Fruit fly (Drosophila melanogaster) whole organism, embryonic: ENCODE data around the gene CG5934.

Experiments used
- Antp ChIP-seq: fragments of 200-800 bp; sonication (Bioruptor generic); optimal IDR thresholded peaks from 3 replicates; lab custom pipeline; 2016; ENCODE audit warnings: missing biosample characterization, missing genetic modification characterization
- Atf3 ChIP-seq: fragments of 200-800 bp; sonication (Bioruptor generic); optimal IDR thresholded peaks from 3 replicates; lab custom pipeline; 2016; ENCODE audit warnings: missing biosample characterization, missing genetic modification characterization
- Blimp-1 ChIP-seq: fragments of 200-800 bp; sonication (Bioruptor generic); optimal IDR thresholded peaks from 3 replicates; lab custom pipeline; 2018; ENCODE audit warnings: missing biosample characterization, missing genetic modification characterization, mild to moderate bottlenecking, moderate library complexity, missing genetic modification reagents
- CG10565 ChIP-seq: fragments of 200-800 bp; sonication (Bioruptor generic); optimal IDR thresholded peaks from 3 replicates; lab custom pipeline; 2016; ENCODE audit warnings: missing biosample characterization, mild to moderate bottlenecking, missing genetic modification characterization
- CG11695 ChIP-seq: fragments of 200-800 bp; sonication (Bioruptor generic); IDR thresholded peaks from 3 replicates; pipeline ENCODE4 v1.3.6; 2022; ENCODE audit warnings: missing biosample characterization, missing genetic modification characterization
- CG17802 ChIP-seq: fragments of 200-800 bp; sonication (Bioruptor generic); optimal IDR thresholded peaks from 2 replicates; lab custom pipeline; 2018; ENCODE audit warnings: missing biosample characterization, mild to moderate bottlenecking, missing genetic modification characterization, moderate library complexity
- CG2712 ChIP-seq: fragments of 200-800 bp; optimal IDR thresholded peaks from 3 replicates; lab custom pipeline; 2019; ENCODE audit warnings: missing biosample characterization, mild to moderate bottlenecking, missing genetic modification characterization, moderate library complexity
- CG30020 ChIP-seq: fragments of 200-800 bp; optimal IDR thresholded peaks from 2 replicates; lab custom pipeline; 2019; ENCODE audit warnings: missing biosample characterization, mild to moderate bottlenecking, missing genetic modification characterization, moderate library complexity
- CG32772 ChIP-seq: fragments of 200-800 bp; sonication (Bioruptor generic); IDR thresholded peaks from 2 replicates; pipeline ENCODE4 v1.3.6; 2022; ENCODE audit warnings: missing biosample characterization, missing genetic modification characterization
- CG34376 ChIP-seq: fragments of 200-800 bp; sonication (Bioruptor generic); optimal IDR thresholded peaks from 2 replicates; lab custom pipeline; 2018; ENCODE audit warnings: missing biosample characterization, mild to moderate bottlenecking, missing genetic modification characterization
- CG5245 ChIP-seq: fragments of 200-800 bp; sonication (Bioruptor generic); optimal IDR thresholded peaks from 3 replicates; lab custom pipeline; 2016; ENCODE audit warnings: missing biosample characterization, missing genetic modification characterization
- CG7928 ChIP-seq: fragments of 200-800 bp; sonication (Bioruptor generic); optimal IDR thresholded peaks from 2 replicates; lab custom pipeline; 2017; ENCODE audit warnings: missing biosample characterization, mild to moderate bottlenecking, missing genetic modification characterization
- CG8089 ChIP-seq: fragments of 200-800 bp; sonication (Bioruptor generic); optimal IDR thresholded peaks from 3 replicates; lab custom pipeline; 2016; ENCODE audit warnings: missing biosample characterization, missing genetic modification characterization
- CG8290 ChIP-seq, 3 experiments: fragments of 200-800 bp; sonication (Bioruptor generic); optimal IDR thresholded peaks; 2 replicates each; lab custom pipeline; 2016 to 2019; ENCODE audit warnings: missing biosample characterization in 3 of 3, missing genetic modification characterization in 3 of 3, mild to moderate bottlenecking in 2 of 3, moderate library complexity in 1 of 3
- CG8478 ChIP-seq: fragments of >200 bp; optimal IDR thresholded peaks from 2 replicates; lab custom pipeline; 2018
- CG9609 ChIP-seq: fragments of 200-800 bp; sonication (Bioruptor generic); optimal IDR thresholded peaks from 3 replicates; lab custom pipeline; 2016; ENCODE audit warnings: missing biosample characterization, missing genetic modification characterization
- CG9817 ChIP-seq: fragments of 200-800 bp; sonication (Bioruptor generic); optimal IDR thresholded peaks from 2 replicates; lab custom pipeline; 2018; ENCODE audit warnings: missing biosample characterization, mild to moderate bottlenecking, missing genetic modification characterization, moderate library complexity
- CkIIα-i1 ChIP-seq: fragments of 200-800 bp; sonication (Bioruptor generic); IDR thresholded peaks from 2 replicates; pipeline ENCODE4 v1.3.6; 2022; ENCODE audit warnings: missing biosample characterization, missing genetic modification characterization
- Dek ChIP-seq: fragments of 200-800 bp; sonication (Bioruptor generic); optimal IDR thresholded peaks from 3 replicates; lab custom pipeline; 2019; ENCODE audit warnings: missing biosample characterization, mild to moderate bottlenecking, missing genetic modification characterization, moderate library complexity
- Dip2 ChIP-seq: fragments of 200-800 bp; sonication (Bioruptor generic); IDR thresholded peaks from 2 replicates; pipeline ENCODE4 v1.3.6; 2022; ENCODE audit warnings: missing biosample characterization, missing genetic modification characterization
- Dref ChIP-seq: fragments of 200-800 bp; sonication (Bioruptor generic); IDR thresholded peaks from 2 replicates; pipeline ENCODE4 v1.3.6; 2022; ENCODE audit warnings: missing biosample characterization, missing genetic modification characterization
- Drgx ChIP-seq: fragments of 200-800 bp; sonication (Bioruptor generic); IDR thresholded peaks from 2 replicates; pipeline ENCODE4 v1.3.6; 2022; ENCODE audit warnings: missing biosample characterization, missing genetic modification characterization
- E2f2 ChIP-seq: fragments of 200-800 bp; sonication (Bioruptor generic); IDR thresholded peaks from 2 replicates; pipeline ENCODE4 v1.3.6; 2022; ENCODE audit warnings: missing biosample characterization, missing genetic modification characterization
- Eip74EF ChIP-seq, 2 experiments: fragments of 200-800 bp in 1 of 2; fragments of >200 bp in 1 of 2; sonication (Bioruptor generic) in 1 of 2; optimal IDR thresholded peaks; 2 replicates each; lab custom pipeline; 2017 to 2019; ENCODE audit warnings: missing biosample characterization in 2 of 2, missing genetic modification characterization in 2 of 2, mild to moderate bottlenecking in 1 of 2, moderate library complexity in 1 of 2
- Hey ChIP-seq: fragments of 200-800 bp; sonication (Bioruptor generic); optimal IDR thresholded peaks from 3 replicates; lab custom pipeline; 2018; ENCODE audit warnings: missing biosample characterization, mild to moderate bottlenecking, missing genetic modification characterization
- Hr39 ChIP-seq: fragments of >200 bp; optimal IDR thresholded peaks from 2 replicates; lab custom pipeline; 2017
- Hsf ChIP-seq: fragments of 200-800 bp; sonication (Bioruptor generic); optimal IDR thresholded peaks from 3 replicates; lab custom pipeline; 2016; ENCODE audit warnings: missing biosample characterization, missing genetic modification characterization
- Max ChIP-seq: fragments of 200-800 bp; sonication (Bioruptor generic); optimal IDR thresholded peaks from 2 replicates; lab custom pipeline; 2016; ENCODE audit warnings: missing biosample characterization, mild to moderate bottlenecking, missing genetic modification characterization
- Nf-YA ChIP-seq: fragments of 200-800 bp; sonication (Bioruptor generic); IDR thresholded peaks from 2 replicates; pipeline ENCODE4 v1.3.6; 2022; ENCODE audit warnings: missing biosample characterization, missing genetic modification characterization
- Oli ChIP-seq: fragments of 200-800 bp; sonication (Bioruptor generic); optimal IDR thresholded peaks from 2 replicates; lab custom pipeline; 2018; ENCODE audit warnings: missing biosample characterization, mild to moderate bottlenecking, missing genetic modification characterization, moderate library complexity
- Stat92E ChIP-seq, 3 experiments: fragments of >200 bp in 2 of 3; fragments of 200-800 bp in 1 of 3; sonication (Bioruptor generic) in 1 of 3; optimal IDR thresholded peaks; 2 replicates each; lab custom pipeline; 2017 to 2019; ENCODE audit warnings: missing biosample characterization in 3 of 3, missing genetic modification characterization in 3 of 3, mild to moderate bottlenecking in 1 of 3, moderate library complexity in 1 of 3
- Tbp ChIP-seq: fragments of >200 bp; optimal IDR thresholded peaks from 2 replicates; lab custom pipeline; 2018; ENCODE audit warnings: missing biosample characterization, missing genetic modification characterization
- Xbp1 ChIP-seq: fragments of 200-800 bp; sonication (Bioruptor generic); optimal IDR thresholded peaks from 3 replicates; lab custom pipeline; 2016; ENCODE audit warnings: missing biosample characterization, mild to moderate bottlenecking, missing genetic modification characterization
- ab ChIP-seq: fragments of 200-800 bp; sonication (Bioruptor generic); optimal IDR thresholded peaks from 2 replicates; lab custom pipeline; 2016; ENCODE audit warnings: missing biosample characterization, missing genetic modification characterization
- ase ChIP-seq: fragments of 200-800 bp; sonication (Bioruptor generic); IDR thresholded peaks from 3 replicates; pipeline ENCODE4 v1.3.6; 2022; ENCODE audit warnings: missing biosample characterization, missing genetic modification characterization
- ato ChIP-seq: fragments of 200-800 bp; sonication (Bioruptor generic); IDR thresholded peaks from 2 replicates; pipeline ENCODE4 v1.3.6; 2022; ENCODE audit warnings: missing biosample characterization, missing genetic modification characterization; ENCODE audit not compliant: partially characterized antibody
- corto ChIP-seq: fragments of 200-800 bp; sonication (Bioruptor generic); optimal IDR thresholded peaks from 2 replicates; lab custom pipeline; 2016; ENCODE audit warnings: missing biosample characterization, mild to moderate bottlenecking, missing genetic modification characterization, moderate library complexity
- dpn ChIP-seq, 2 experiments: fragments of 200-800 bp; sonication (Bioruptor generic); optimal IDR thresholded peaks; 3 replicates each; lab custom pipeline; 2016; ENCODE audit warnings: missing biosample characterization in 2 of 2, missing genetic modification characterization in 2 of 2
- eve ChIP-seq, 2 experiments: fragments of >200 bp; optimal IDR thresholded peaks; 2 replicates each; lab custom pipeline; 2017; ENCODE audit warnings: missing biosample characterization in 2 of 2, missing genetic modification characterization in 2 of 2
- eyg ChIP-seq: fragments of 200-800 bp; sonication (Bioruptor generic); optimal IDR thresholded peaks from 3 replicates; lab custom pipeline; 2016; ENCODE audit warnings: missing biosample characterization, missing genetic modification characterization
- gce ChIP-seq: fragments of 200-800 bp; sonication (Bioruptor generic); IDR thresholded peaks from 3 replicates; pipeline ENCODE4 v1.3.6; 2022; ENCODE audit warnings: missing biosample characterization, missing genetic modification characterization
- gsb-n ChIP-seq: fragments of 200-800 bp; sonication (Bioruptor generic); optimal IDR thresholded peaks from 3 replicates; lab custom pipeline; 2018; ENCODE audit warnings: missing biosample characterization, mild to moderate bottlenecking, missing genetic modification characterization
- otp ChIP-seq: fragments of 200-800 bp; sonication (Bioruptor generic); IDR thresholded peaks from 3 replicates; pipeline ENCODE4, ENCODE4 v1.3.6; 2022; ENCODE audit warnings: missing biosample characterization, missing genetic modification characterization
- sna ChIP-seq: fragments of 200-800 bp; sonication (Bioruptor generic); IDR thresholded peaks from 2 replicates; pipeline ENCODE4 v1.3.6; 2022; ENCODE audit warnings: missing biosample characterization, missing genetic modification characterization; ENCODE audit not compliant: partially characterized antibody
- sqz ChIP-seq: fragments of 200-800 bp; sonication (Bioruptor generic); optimal IDR thresholded peaks from 3 replicates; lab custom pipeline; 2018; ENCODE audit warnings: missing biosample characterization, mild to moderate bottlenecking, missing genetic modification characterization
- ssp ChIP-seq: fragments of 200-800 bp; sonication (Bioruptor generic); IDR thresholded peaks from 2 replicates; pipeline ENCODE4 v1.3.6; 2022; ENCODE audit warnings: missing biosample characterization, missing genetic modification characterization
- tna ChIP-seq: fragments of 200-800 bp; sonication (Bioruptor generic); IDR thresholded peaks from 2 replicates; pipeline ENCODE4 v1.3.6; 2022; ENCODE audit warnings: missing biosample characterization, missing genetic modification characterization; ENCODE audit not compliant: partially characterized antibody
- zen ChIP-seq: fragments of 200-800 bp; sonication (Bioruptor generic); optimal IDR thresholded peaks from 3 replicates; lab custom pipeline; 2018; ENCODE audit warnings: missing biosample characterization, mild to moderate bottlenecking, missing genetic modification characterization, moderate library complexity

CG5934 gene

DNA sequence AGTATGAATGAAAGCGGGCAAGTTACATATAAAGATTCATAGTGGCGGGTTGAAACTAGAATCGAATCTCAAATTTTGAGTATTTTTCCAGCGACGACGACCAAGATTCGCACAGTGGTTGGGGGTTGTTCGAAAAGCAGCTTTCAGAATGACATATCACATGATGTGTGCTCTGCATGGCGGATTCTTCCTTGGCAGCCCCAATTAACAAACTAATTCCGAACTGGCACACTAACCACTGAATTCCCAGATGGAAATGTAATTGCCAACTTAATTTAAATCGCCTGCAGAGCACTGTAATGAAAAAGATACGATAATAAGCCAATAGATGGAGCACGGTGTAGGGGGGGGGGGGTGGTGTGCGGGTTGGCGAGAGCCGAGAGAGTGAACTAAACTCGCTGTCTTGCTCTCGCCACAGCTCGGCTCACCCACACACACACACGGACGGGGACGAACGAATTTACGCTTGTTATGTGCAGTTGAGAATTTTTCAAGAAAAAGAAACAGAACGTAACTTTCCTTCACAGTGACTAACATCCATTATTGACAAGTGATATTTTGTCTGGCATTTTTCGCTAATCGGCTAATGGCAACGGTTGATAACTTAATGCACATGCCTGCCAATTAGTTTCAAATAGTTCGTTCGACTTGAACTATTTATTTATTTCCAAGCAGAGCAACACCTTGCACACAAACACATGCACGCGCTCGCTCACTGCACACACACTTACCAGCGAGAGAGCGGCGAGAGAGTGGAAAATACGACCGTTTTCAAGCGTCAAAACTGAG is 7.7 kb downstream of the CG5934 start (continued):
- TF ChIP-seq CG11695 (GFP tag; lab: Robert Waterston, UW) (peak; percentile 97), Hsf (GFP tag; lab: Kevin White, UChicago) (peak; percentile 96), Dip2 (peak; percentile 50; the same call in 1 of the 2 replicates), CG8089 (GFP tag; lab: Kevin White, UChicago) (peak; percentile 91), sqz (peak; percentile 75), dpn (GFP tag; optimal IDR thresholded peaks at IDR 0.05; lab: Kevin White, UChicago) (peak; percentile 92 to 98), gce (peak; percentile 96), ssp (GFP tag; lab: Robert Waterston, UW) (peak; percentile 88), CG5245 (GFP tag; lab: Kevin White, UChicago) (peak; percentile 92), E2f2 (GFP tag; lab: Robert Waterston, UW) (peak; percentile 84), otp (GFP tag; lab: Robert Waterston, UW) (peak; percentile 95), ab (GFP tag; lab: Kevin White, UChicago) (peak; percentile 65), CG8478 (lab: Kevin White, UChicago) (peak; percentile 82), CG9609 (GFP tag; lab: Kevin White, UChicago) (peak; percentile 97), gsb-n (tag; lab: Kevin White, UChicago) (peak; percentile 92), zen (tag; lab: Kevin White, UChicago) (peak; percentile 76), tna (GFP tag; lab: Robert Waterston, UW) (peak; percentile 63; the same call in 1 of the 2 replicates), ato (GFP tag; lab: Robert Waterston, UW) (0 out of 2 replicates have a peak, but pooled peaks have one; percentile 12), Atf3 (peak; percentile 93), Drgx (GFP tag; lab: Robert Waterston, UW) (peak; percentile 98), eve (GFP tag; optimal IDR thresholded peaks at IDR 0.05; lab: Kevin White, UChicago) (no peak), Max (GFP tag; lab: Kevin White, UChicago) (peak; percentile 89), CG7928 (peak; percentile 77), Hey (peak; percentile 83), Antp (GFP tag; lab: Kevin White, UChicago) (peak; percentile 97), CkIIα-i1 (GFP tag; lab: Robert Waterston, UW) (peak; percentile 87), CG10565 (peak; percentile 59), CG30020 (tag; lab: Kevin White, UChicago) (peak; percentile 48), Hr39 (lab: Kevin White, UChicago) (no peak), sna (GFP tag; lab: Robert Waterston, UW) (no peak), corto (GFP tag; lab: Kevin White, UChicago) (peak; percentile 80), Oli (peak; percentile 97), Nf-YA (GFP tag; lab: Robert Waterston, UW) (peak; percentile 92), Tbp (GFP tag; lab: Kevin White, UChicago) (no peak), Eip74EF (GFP tag; optimal IDR thresholded peaks at IDR 0.05; lab: Kevin White, UChicago) (peak in 1 of 2 experiments; percentile 88), Xbp1 (GFP tag; lab: Kevin White, UChicago) (peak; percentile 95), CG32772 (GFP tag; lab: Robert Waterston, UW) (peak; percentile 97), Dref (GFP tag; lab: Robert Waterston, UW) (0 out of 2 replicates have a peak, but pooled peaks have one; percentile 32), CG34376 (GFP tag; lab: Kevin White, UChicago) (peak; percentile 96), CG8290 (GFP tag; optimal IDR thresholded peaks at IDR 0.05; lab: Kevin White, UChicago) (peak; percentile 72), CG8290 (tag; optimal IDR thresholded peaks at IDR 0.05; lab: Kevin White, UChicago) (peak in 1 of 2 experiments; percentile 100), eyg (GFP tag; lab: Kevin White, UChicago) (peak; percentile 90), Dek (tag; lab: Kevin White, UChicago) (peak; percentile 93), Stat92E (GFP tag; optimal IDR thresholded peaks at IDR 0.05; lab: Kevin White, UChicago) (peak in 1 of 3 experiments; percentile 63), ase (peak; percentile 96), CG17802 (peak; percentile 78), CG2712 (tag; lab: Kevin White, UChicago) (peak; percentile 94), CG9817 (tag; lab: Kevin White, UChicago) (peak; percentile 93), Blimp-1 (GFP tag; lab: Kevin White, UChicago) (peak; percentile 92)
